Fruit fly (Drosophila melanogaster): ENCODE data around the gene CG14297.

The CG14297 gene

dm6 chr3R:18902164-18902563 lies 4.2 kb downstream of the CG14297 start, which contains the start of gene CG14294:
Gene CG14294, minus strand, starts transcription at chr3R:18902264.
- TF ChIP-seq CG32121 (GFP tag; IDR thresholded peaks at IDR 0.05) (no peak), CG15710 (tag; optimal IDR thresholded peaks at IDR 0.05) (no peak), CG4496 (GFP tag; IDR thresholded peaks at IDR 0.05) (no peak), CG14655 (GFP tag; optimal IDR thresholded peaks at IDR 0.05) (no peak), Snoo (tag; optimal IDR thresholded peaks at IDR 0.05) (no peak)

- TF ChIP-seq CG34367 (tag; optimal IDR thresholded peaks at IDR 0.05) (no peak), CG15710 (tag; optimal IDR thresholded peaks at IDR 0.05) (no peak), Snoo (tag; optimal IDR thresholded peaks at IDR 0.05) (no peak), CG9948 (tag; optimal IDR thresholded peaks at IDR 0.05) (no peak), CG12605 (GFP tag; IDR thresholded peaks at IDR 0.05) (no peak), Ets98B (GFP tag; IDR thresholded peaks at IDR 0.05) (no peak), rn (GFP tag; IDR thresholded peaks at IDR 0.05) (no peak), CG8159 (tag; optimal IDR thresholded peaks at IDR 0.05) (no peak), gl (tag; optimal IDR thresholded peaks at IDR 0.05) (no peak), Pif1B (GFP tag; optimal IDR thresholded peaks at IDR 0.05) (no peak), fd96Ca (GFP tag; IDR thresholded peaks at IDR 0.05) (no peak), Pif1A (GFP tag; optimal IDR thresholded peaks at IDR 0.05) (no peak), CG4496 (GFP tag; IDR thresholded peaks at IDR 0.05) (no peak), D1 (tag; optimal IDR thresholded peaks at IDR 0.05) (no peak), CG32121 (GFP tag; IDR thresholded peaks at IDR 0.05) (no peak), EcR (GFP tag; optimal IDR thresholded peaks at IDR 0.05) (no peak), CG8301 (tag; optimal IDR thresholded peaks at IDR 0.05) (no peak), CG10348 (GFP tag; IDR thresholded peaks at IDR 0.05) (no peak)
These were observed 4.9 kb downstream of the CG14297 start, which contains the start of gene CG34284 for dm6 chr3R:18902858-18903257. Gene CG34284, minus strand, starts transcription at chr3R:18902933.

dm6 chr3R:18905555-18905920 lies 7.6 kb downstream of the CG14297 start, which contains the start of gene CG14292:
Gene CG14292, minus strand, starts transcription at chr3R:18905655.
- TF ChIP-seq D1 (tag; optimal IDR thresholded peaks at IDR 0.05) (no peak), CG32121 (GFP tag; IDR thresholded peaks at IDR 0.05) (no peak), rn (GFP tag; IDR thresholded peaks at IDR 0.05) (no peak), CG15710 (tag; optimal IDR thresholded peaks at IDR 0.05) (no peak), Snoo (tag; optimal IDR thresholded peaks at IDR 0.05) (no peak), EcR (GFP tag; optimal IDR thresholded peaks at IDR 0.05) (no peak), CG14655 (GFP tag; optimal IDR thresholded peaks at IDR 0.05) (no peak), CG8159 (tag; optimal IDR thresholded peaks at IDR 0.05) (no peak), CG17806 (tag; optimal IDR thresholded peaks at IDR 0.05) (no peak), Ets98B (GFP tag; IDR thresholded peaks at IDR 0.05) (no peak), CG12605 (GFP tag; IDR thresholded peaks at IDR 0.05) (no peak), fd96Ca (GFP tag; IDR thresholded peaks at IDR 0.05) (no peak), CG9948 (tag; optimal IDR thresholded peaks at IDR 0.05) (no peak), gl (tag; optimal IDR thresholded peaks at IDR 0.05) (no peak), Pif1B (GFP tag; optimal IDR thresholded peaks at IDR 0.05) (no peak)

- TF ChIP-seq CG14655 (GFP tag; optimal IDR thresholded peaks at IDR 0.05) (peak; percentile 59), CG9948 (tag; optimal IDR thresholded peaks at IDR 0.05) (peak; percentile 35), EcR (GFP tag; optimal IDR thresholded peaks at IDR 0.05) (no peak), CG10348 (GFP tag; IDR thresholded peaks at IDR 0.05) (no peak), Snoo (tag; optimal IDR thresholded peaks at IDR 0.05) (no peak), CG34367 (tag; optimal IDR thresholded peaks at IDR 0.05) (no peak), Ets98B (GFP tag; IDR thresholded peaks at IDR 0.05) (peak; percentile 40; the same call in 1 of the 2 replicates), Pif1A (GFP tag; optimal IDR thresholded peaks at IDR 0.05) (no peak), CG8301 (tag; optimal IDR thresholded peaks at IDR 0.05) (no peak), D1 (tag; optimal IDR thresholded peaks at IDR 0.05) (no peak), CG15710 (tag; optimal IDR thresholded peaks at IDR 0.05) (no peak), rn (GFP tag; IDR thresholded peaks at IDR 0.05) (no peak), CG8159 (tag; optimal IDR thresholded peaks at IDR 0.05) (peak; percentile 22), CG32121 (GFP tag; IDR thresholded peaks at IDR 0.05) (peak; percentile 60; the same call in 1 of the 2 replicates), gl (tag; optimal IDR thresholded peaks at IDR 0.05) (no peak), CG17806 (tag; optimal IDR thresholded peaks at IDR 0.05) (no peak), CG13204 (GFP tag; optimal IDR thresholded peaks at IDR 0.05) (no peak), CG4496 (GFP tag; IDR thresholded peaks at IDR 0.05) (peak; percentile 48; the same call in 2 of the 3 replicates), Pif1B (GFP tag; optimal IDR thresholded peaks at IDR 0.05) (no peak), fd96Ca (GFP tag; IDR thresholded peaks at IDR 0.05) (no peak), CG12605 (GFP tag; IDR thresholded peaks at IDR 0.05) (no peak)
These were observed 8.3 kb downstream of the CG14297 start, which contains the start of gene EndoA for dm6 chr3R:18905921-18906878. Gene EndoA, plus strand, starts transcription at chr3R:18906609.

dm6 chr3R:18910336-18910735 lies 12.4 kb downstream of the CG14297 start:
- TF ChIP-seq gl (tag; optimal IDR thresholded peaks at IDR 0.05), result no peak
- TF ChIP-seq Ets98B (GFP tag; IDR thresholded peaks at IDR 0.05), result no peak
- no peak for TF ChIP-seq CG13204 (GFP tag; optimal IDR thresholded peaks at IDR 0.05)
- no peak for TF ChIP-seq CG8159 (tag; optimal IDR thresholded peaks at IDR 0.05)
- TF ChIP-seq CG34367 (tag; optimal IDR thresholded peaks at IDR 0.05), result no peak
- TF ChIP-seq CG9948 (tag; optimal IDR thresholded peaks at IDR 0.05), result no peak
- no peak for TF ChIP-seq rn (GFP tag; IDR thresholded peaks at IDR 0.05)
- TF ChIP-seq EcR (GFP tag; optimal IDR thresholded peaks at IDR 0.05), result no peak
- no peak for TF ChIP-seq CG12605 (GFP tag; IDR thresholded peaks at IDR 0.05)
- no peak for TF ChIP-seq CG10348 (GFP tag; IDR thresholded peaks at IDR 0.05)
- TF ChIP-seq CG8301 (tag; optimal IDR thresholded peaks at IDR 0.05), result no peak
- no peak for TF ChIP-seq Pif1B (GFP tag; optimal IDR thresholded peaks at IDR 0.05)
- no peak for TF ChIP-seq CG17806 (tag; optimal IDR thresholded peaks at IDR 0.05)
- TF ChIP-seq Snoo (tag; optimal IDR thresholded peaks at IDR 0.05), result no peak
- no peak for TF ChIP-seq CG4496 (GFP tag; IDR thresholded peaks at IDR 0.05)
- TF ChIP-seq CG15710 (tag; optimal IDR thresholded peaks at IDR 0.05), result no peak
- TF ChIP-seq Pif1A (GFP tag; optimal IDR thresholded peaks at IDR 0.05), result no peak
- TF ChIP-seq fd96Ca (GFP tag; IDR thresholded peaks at IDR 0.05), result no peak
- TF ChIP-seq CG32121 (GFP tag; IDR thresholded peaks at IDR 0.05), result no peak
